Fruit fly (Drosophila melanogaster) S2 (cell line): Measurements from ENCODE around the gene CG31075.

Source experiments
- CG8478 ChIP-seq: fragments of >200 bp; optimal IDR thresholded peaks from 2 replicates; lab custom pipeline; 2018
- CTCF ChIP-seq, 2 experiments: fragments of >200 bp; optimal IDR thresholded peaks; 2 replicates each; lab custom pipeline; 2018

DNA sequence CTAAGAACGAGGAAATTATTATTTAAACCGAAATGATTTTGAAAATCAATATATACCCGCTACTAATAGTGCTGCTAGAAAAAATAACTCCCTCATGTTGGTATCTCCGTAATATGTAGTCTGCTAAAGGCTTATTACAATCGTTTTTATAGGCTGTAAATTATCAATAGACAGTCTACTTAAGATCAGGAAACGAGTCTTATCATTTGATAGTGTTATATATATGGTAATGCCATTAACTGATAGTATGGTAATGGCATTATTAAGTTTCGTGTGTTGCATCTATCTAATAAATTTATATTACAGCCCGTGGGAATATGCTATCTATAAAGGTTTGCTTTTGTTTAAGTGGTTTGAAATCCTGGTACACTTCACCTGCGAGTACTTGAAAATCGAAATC is 29.9 kb upstream of the CG31075 start, which contains the start of gene CG17192:
- TF ChIP-seq CG8478 (lab: Kevin White, UChicago), result no peak
- no peak for TF ChIP-seq CTCF (optimal IDR thresholded peaks at IDR 0.05; lab: Kevin White, UChicago)
